Worm (Caenorhabditis elegans): ENCODE results near the gene pmp-3.

DNA sequence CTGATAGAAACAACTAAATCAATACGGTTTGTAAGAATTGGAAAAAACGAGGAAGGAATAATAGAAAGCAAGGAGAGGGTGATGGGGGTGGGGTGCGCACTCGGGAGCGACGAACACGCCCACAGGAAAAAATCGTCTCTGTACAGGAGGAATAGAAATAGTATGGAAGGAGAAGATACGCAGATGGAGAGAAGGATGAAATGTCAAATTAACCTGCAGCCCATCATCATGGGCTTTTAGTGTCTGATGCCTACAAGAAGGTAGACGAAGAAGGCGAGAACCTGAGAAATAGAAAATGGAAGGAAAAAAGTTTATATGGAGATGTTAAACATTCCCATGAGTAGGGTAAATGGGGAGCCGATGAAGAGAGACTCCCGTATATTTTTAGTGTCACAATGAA is 11.4 kb upstream of the pmp-3 start, which contains the start of gene F43D2.6:
- TF ChIP-seq ztf-18 (tag; optimal IDR thresholded peaks at IDR 0.05): no peak
- TF ChIP-seq C06A6.2 (GFP tag; conservative IDR thresholded peaks at IDR 0.05): no peak
- TF ChIP-seq die-1 (tag; optimal IDR thresholded peaks at IDR 0.05): no peak
- no peak for TF ChIP-seq snpc-4 (GFP tag; optimal IDR thresholded peaks at IDR 0.05)
- TF ChIP-seq snpc-4 (tag; optimal IDR thresholded peaks at IDR 0.05): no peak
- no peak for TF ChIP-seq unc-62 (GFP tag; optimal IDR thresholded peaks at IDR 0.05)
- TF ChIP-seq sea-2 (GFP tag; IDR thresholded peaks at IDR 0.05): no peak
- no peak for TF ChIP-seq ztf-3 (GFP tag; optimal IDR thresholded peaks at IDR 0.05)
- TF ChIP-seq Y53F4B.3 (GFP tag; IDR thresholded peaks at IDR 0.05): no peak
- TF ChIP-seq nfyb-1 (GFP tag; IDR thresholded peaks at IDR 0.05): no peak
- TF ChIP-seq nhr-179 (tag; optimal IDR thresholded peaks at IDR 0.05): no peak
- TF ChIP-seq rcor-1 (GFP tag; IDR thresholded peaks at IDR 0.05): no peak
- TF ChIP-seq efl-1 (GFP tag; optimal IDR thresholded peaks at IDR 0.05): no peak
- no peak for TF ChIP-seq ets-4 (GFP tag; optimal IDR thresholded peaks at IDR 0.05)
- TF ChIP-seq T07F8.4 (tag; optimal IDR thresholded peaks at IDR 0.05): no peak

All from whole organism, young adult.